Worm (Caenorhabditis elegans): ENCODE data around the gene K04C2.7.

Gene K04C2.7

ce11 chrIII:6903056-6903977 is 22.4 kb downstream of the K04C2.7 start, which contains the start of the genes brc-2 and T07E3.3:
Gene brc-2 (minus strand): TSS chrIII:6903106.
Gene T07E3.3 (plus strand): TSS chrIII:6903877.
- TF ChIP-seq ces-1 (GFP tag; optimal IDR thresholded peaks at IDR 0.05), result no peak
- peak; percentile 74 for TF ChIP-seq aha-1 (tag)
- TF ChIP-seq pqm-1 (tag; optimal IDR thresholded peaks at IDR 0.05), result peak; percentile 17
- TF ChIP-seq lin-38 (GFP tag; IDR thresholded peaks at IDR 0.05), result peak; percentile 61
- TF ChIP-seq lsy-2 (tag; optimal IDR thresholded peaks at IDR 0.05), result peak in 1 of 2 experiments; percentile 37
- TF ChIP-seq dmd-6 (GFP tag; IDR thresholded peaks at IDR 0.05), result peak; percentile 40; the same call in 1 of the 2 replicates
- no peak for TF ChIP-seq zag-1 (tag; optimal IDR thresholded peaks at IDR 0.05)

- TF ChIP-seq zip-11 (GFP tag; IDR thresholded peaks at IDR 0.05), result no peak
- TF ChIP-seq dmd-6 (GFP tag; IDR thresholded peaks at IDR 0.05), result peak; percentile 13; the same call in 1 of the 2 replicates
- TF ChIP-seq fos-1 (tag; optimal IDR thresholded peaks at IDR 0.05), result no peak
- no peak for TF ChIP-seq Y48G9A.11 (GFP tag; IDR thresholded peaks at IDR 0.05)
- no peak for TF ChIP-seq aly-2 (tag; optimal IDR thresholded peaks at IDR 0.05)
- TF ChIP-seq F37D6.2 (tag; optimal IDR thresholded peaks at IDR 0.05), result no peak
- TF ChIP-seq R02D3.7 (tag; optimal IDR thresholded peaks at IDR 0.05), result no peak
- TF ChIP-seq arid-1 (GFP tag; conservative IDR thresholded peaks at IDR 0.05), result no peak
Observed at ce11 chrIII:6904468-6904867, 23.6 kb downstream of the K04C2.7 start.

- no peak for TF ChIP-seq sdz-12 (GFP tag; optimal IDR thresholded peaks at IDR 0.05)
- no peak for TF ChIP-seq fos-1 (tag; optimal IDR thresholded peaks at IDR 0.05)
- no peak for TF ChIP-seq fkh-10 (GFP tag; optimal IDR thresholded peaks at IDR 0.05)
- TF ChIP-seq lin-39 (tag; optimal IDR thresholded peaks at IDR 0.05), result no peak
- TF ChIP-seq lsy-2 (tag; optimal IDR thresholded peaks at IDR 0.05), result no peak
- TF ChIP-seq unc-62 (GFP tag; optimal IDR thresholded peaks at IDR 0.05 in 1 of 2), result no peak
- no peak for TF ChIP-seq unc-62 (tag; optimal IDR thresholded peaks at IDR 0.05)
- no peak for TF ChIP-seq ceh-82 (tag; optimal IDR thresholded peaks at IDR 0.05)
- TF ChIP-seq pha-4 (GFP tag; IDR thresholded peaks at IDR 0.05), result no peak
- TF ChIP-seq pha-4 (tag; optimal IDR thresholded peaks at IDR 0.05), result no peak
- no peak for TF ChIP-seq ctbp-1 (GFP tag; IDR thresholded peaks at IDR 0.05)
- no peak for TF ChIP-seq lin-15B (tag; optimal IDR thresholded peaks at IDR 0.05)
Observed at ce11 chrIII:6906409-6906808, 25.5 kb downstream of the K04C2.7 start, which contains the start of gene T07E3.2. Gene T07E3.2 (plus strand): TSS chrIII:6906709.

ce11 chrIII:6912381-6912780 is 31.5 kb downstream of the K04C2.7 start, which contains the start of gene pdf-1:
Gene pdf-1 (minus strand): TSS chrIII:6912481.
- TF ChIP-seq egl-43 (GFP tag; IDR thresholded peaks at IDR 0.05) (no peak), nhr-11 (tag; optimal IDR thresholded peaks at IDR 0.05) (no peak), zip-11 (GFP tag; IDR thresholded peaks at IDR 0.05) (no peak)

ce11 chrIII:6914840-6915239 is 33.9 kb downstream of the K04C2.7 start:
- TF ChIP-seq dmd-9 (GFP tag; IDR thresholded peaks at IDR 0.05) (no peak), Y75B8A.6 (GFP tag; IDR thresholded peaks at IDR 0.05) (no peak), lsy-2 (tag; optimal IDR thresholded peaks at IDR 0.05) (peak in 1 of 2 experiments; percentile 31), ces-1 (GFP tag; optimal IDR thresholded peaks at IDR 0.05) (peak; percentile 52)

ce11 chrIII:6928725-6929124 is 47.8 kb downstream of the K04C2.7 start, which contains the start of gene flap-1:
Gene flap-1 (minus strand): TSS chrIII:6928825.
- no peak for TF ChIP-seq unc-62 (GFP tag; optimal IDR thresholded peaks at IDR 0.05 in 1 of 2)
- TF ChIP-seq unc-62 (tag; optimal IDR thresholded peaks at IDR 0.05), result no peak
- peak; percentile 89 for TF ChIP-seq aha-1 (tag)
